Worm (Caenorhabditis elegans): Measurements from ENCODE around the gene F41E6.12.

- TF ChIP-seq fos-1 (tag; optimal IDR thresholded peaks at IDR 0.05), result peak; percentile 7
- TF ChIP-seq elt-3 (tag; optimal IDR thresholded peaks at IDR 0.05), result no peak
- no peak for TF ChIP-seq nhr-12 (tag; optimal IDR thresholded peaks at IDR 0.05)
- no peak for TF ChIP-seq aly-2 (tag; optimal IDR thresholded peaks at IDR 0.05)
- no peak for TF ChIP-seq ztf-11 (tag; optimal IDR thresholded peaks at IDR 0.05)
- TF ChIP-seq lin-39 (tag; optimal IDR thresholded peaks at IDR 0.05), result no peak
- no peak for TF ChIP-seq snpc-4 (tag; optimal IDR thresholded peaks at IDR 0.05)
- no peak for TF ChIP-seq ztf-4 (tag; optimal IDR thresholded peaks at IDR 0.05)
- no peak for TF ChIP-seq nhr-77 (tag; optimal IDR thresholded peaks at IDR 0.05)
- no peak for TF ChIP-seq lin-13 (GFP tag; optimal IDR thresholded peaks at IDR 0.05)
- no peak for TF ChIP-seq ceh-82 (tag; optimal IDR thresholded peaks at IDR 0.05)
Measured at ce11 chrV:8609776-8610529, 19.0 kb downstream of the F41E6.12 start.

All from whole organism, L2 larva.